Fruit fly (Drosophila melanogaster): ENCODE measurements around the gene CG12605.

- TF ChIP-seq CG1621 (tag; optimal IDR thresholded peaks at IDR 0.05) (no peak), cyc (GFP tag; optimal IDR thresholded peaks at IDR 0.05) (no peak), CG8319 (GFP tag; optimal IDR thresholded peaks at IDR 0.05) (no peak), CG10631 (GFP tag; optimal IDR thresholded peaks at IDR 0.05) (no peak), CG8119 (GFP tag; IDR thresholded peaks at IDR 0.05) (no peak), Met (GFP tag; optimal IDR thresholded peaks at IDR 0.05) (no peak), acj6 (GFP tag; optimal IDR thresholded peaks at IDR 0.05) (no peak), CG6163 (GFP tag; IDR thresholded peaks at IDR 0.05) (no peak), Lpt (GFP tag; optimal IDR thresholded peaks at IDR 0.05) (no peak), CG3032 (tag; optimal IDR thresholded peaks at IDR 0.05) (no peak)
Observed at dm6 chr3L:3947301-3947941, 17.1 kb downstream of the CG12605 start, which contains the start of gene CG10853.

Data from whole organism, prepupa.